Worm (Caenorhabditis elegans) whole organism, dauer: ENCODE measurements around the gene T03G6.3.

Source experiments
- unc-62 ChIP-seq: sonication (generic microtip); optimal IDR thresholded peaks from 2 replicates; lab custom pipeline; 2017; ENCODE audit warnings: missing biosample characterization, missing genetic modification reagents, missing genetic modification characterization

The T03G6.3 gene

ce11 chrX:2565308-2565773 is 50.2 kb downstream of the T03G6.3 start, which contains the start of gene F52H2.15:
Gene F52H2.15 (plus strand): TSS chrX:2565358.
- TF ChIP-seq unc-62 (GFP tag; lab: Kevin White, UChicago) = no peak

ce11 chrX:2564047-2564446 is 51.5 kb downstream of the T03G6.3 start, which contains the start of gene dhcr-24:
Gene dhcr-24 (minus strand): TSS chrX:2564147.
- TF ChIP-seq unc-62 (GFP tag; lab: Kevin White, UChicago) = no peak
